Fruit fly (Drosophila melanogaster) Kc167 (cell line): ENCODE data around the gene CG34286.

Experiments
- Myc ChIP-seq: fragments of >200 bp; optimal IDR thresholded peaks from 2 replicates; lab custom pipeline; 2017; ENCODE audit warnings: missing external identifiers
- Sin3A ChIP-seq: fragments of >200 bp; optimal IDR thresholded peaks from 2 replicates; lab custom pipeline; 2018; ENCODE audit warnings: missing external identifiers
- h ChIP-seq: fragments of >200 bp; optimal IDR thresholded peaks from 3 replicates; lab custom pipeline; 2018; ENCODE audit warnings: missing external identifiers
- insv ChIP-seq: fragments of >200 bp; optimal IDR thresholded peaks from 3 replicates; lab custom pipeline; 2018; ENCODE audit warnings: missing external identifiers
- psq ChIP-seq: fragments of >200 bp; optimal IDR thresholded peaks from 2 replicates; lab custom pipeline; 2017; ENCODE audit warnings: missing external identifiers
- ttk ChIP-seq: sonication (Bioruptor generic); optimal IDR thresholded peaks from 2 replicates; lab custom pipeline; 2017; ENCODE audit warnings: missing external identifiers

dm6 chr3R:19671223-19671991, 44.3 kb downstream of the CG34286 start, which contains the start of gene Naam:
- TF ChIP-seq psq (lab: Kevin White, UChicago) (no peak), Myc (lab: Kevin White, UChicago) (no peak), ttk (no peak), insv (lab: Kevin White, UChicago) (no peak), Sin3A (lab: Kevin White, UChicago) (no peak), h (lab: Kevin White, UChicago) (no peak)
